Worm (Caenorhabditis elegans) whole organism, late embryonic: Measurements from ENCODE around the gene Y7A5A.8.

Source experiments
- C08G9.2 ChIP-seq: sonication (generic microtip); optimal IDR thresholded peaks from 2 replicates; lab custom pipeline; 2016; ENCODE audit warnings: mild to moderate bottlenecking, missing genetic modification characterization, moderate library complexity, missing compliant biosample characterization
- T23F11.4 ChIP-seq: fragments of 200-800 bp; sonication (Bioruptor generic); optimal IDR thresholded peaks from 2 replicates; lab custom pipeline; 2018; ENCODE audit warnings: mild to moderate bottlenecking, missing genetic modification characterization, missing compliant biosample characterization
- ahr-1 ChIP-seq: sonication (generic microtip); optimal IDR thresholded peaks from 2 replicates; lab custom pipeline; 2016; ENCODE audit warnings: missing genetic modification characterization, missing compliant biosample characterization
- ama-1 ChIP-seq: fragments of 150-350 bp; optimal IDR thresholded peaks from 2 replicates; lab custom pipeline; 2014
- ceh-14 ChIP-seq: sonication (generic microtip); optimal IDR thresholded peaks from 2 replicates; lab custom pipeline; 2016; ENCODE audit warnings: missing genotype, missing genetic modification characterization, missing compliant biosample characterization
- ceh-18 ChIP-seq: sonication (generic microtip); optimal IDR thresholded peaks from 2 replicates; lab custom pipeline; 2016; ENCODE audit warnings: missing genetic modification characterization, missing compliant biosample characterization
- ceh-22 ChIP-seq: sonication (generic microtip); optimal IDR thresholded peaks from 2 replicates; lab custom pipeline; 2017; ENCODE audit warnings: missing biosample characterization, missing genetic modification characterization
- ceh-24 ChIP-seq: sonication (generic microtip); optimal IDR thresholded peaks from 2 replicates; lab custom pipeline; 2016; ENCODE audit warnings: mild to moderate bottlenecking, missing genetic modification characterization, missing compliant biosample characterization
- ceh-30 ChIP-seq: fragments of 150-350 bp; optimal IDR thresholded peaks from 2 replicates; lab custom pipeline; 2014; ENCODE audit warnings: missing biosample characterization, missing genetic modification characterization
- ceh-31 ChIP-seq: sonication (generic microtip); optimal IDR thresholded peaks from 2 replicates; lab custom pipeline; 2016; ENCODE audit warnings: missing genetic modification characterization, missing compliant biosample characterization
- ceh-34 ChIP-seq: sonication (generic microtip); optimal IDR thresholded peaks from 2 replicates; lab custom pipeline; 2016; ENCODE audit warnings: mild to moderate bottlenecking, missing genetic modification characterization, missing compliant biosample characterization
- ceh-48 ChIP-seq: sonication (generic microtip); optimal IDR thresholded peaks from 2 replicates; lab custom pipeline; 2016; ENCODE audit warnings: missing genetic modification characterization, inconsistent platforms, missing compliant biosample characterization
- ceh-6 ChIP-seq: fragments of 200-800 bp; sonication (Bioruptor generic); optimal IDR thresholded peaks from 2 replicates; lab custom pipeline; 2018; ENCODE audit warnings: mild to moderate bottlenecking, missing genetic modification characterization, missing compliant biosample characterization
- ceh-9 ChIP-seq: sonication (generic microtip); optimal IDR thresholded peaks from 2 replicates; lab custom pipeline; 2016; ENCODE audit warnings: mild to moderate bottlenecking, missing genetic modification characterization, inconsistent platforms, missing compliant biosample characterization
- elt-4 ChIP-seq: sonication (generic microtip); optimal IDR thresholded peaks from 2 replicates; lab custom pipeline; 2016; ENCODE audit warnings: missing genetic modification characterization, missing compliant biosample characterization
- fax-1 ChIP-seq: sonication (generic microtip); optimal IDR thresholded peaks from 2 replicates; lab custom pipeline; 2016; ENCODE audit warnings: missing genotype, missing genetic modification characterization, missing compliant biosample characterization
- fkh-10 ChIP-seq: fragments of 150-350 bp; optimal IDR thresholded peaks from 2 replicates; lab custom pipeline; 2014; ENCODE audit warnings: missing biosample characterization, missing genetic modification reagents, missing genetic modification characterization
- fkh-6 ChIP-seq: sonication (generic microtip); optimal IDR thresholded peaks from 2 replicates; lab custom pipeline; 2016; ENCODE audit warnings: missing genetic modification characterization, missing compliant biosample characterization
- gmeb-2 ChIP-seq: sonication (generic microtip); optimal IDR thresholded peaks from 2 replicates; lab custom pipeline; 2016; ENCODE audit warnings: missing genetic modification characterization, inconsistent platforms, missing compliant biosample characterization
- hlh-30 ChIP-seq: sonication (generic microtip); optimal IDR thresholded peaks from 2 replicates; lab custom pipeline; 2017; ENCODE audit warnings: antibody characterized with exemption, missing genetic modification characterization, missing compliant biosample characterization; ENCODE audit not compliant: insufficient read depth
- hlh-6 ChIP-seq: sonication (generic microtip); optimal IDR thresholded peaks from 2 replicates; lab custom pipeline; 2016; ENCODE audit warnings: missing genotype, missing genetic modification characterization, missing compliant biosample characterization
- hlh-8 ChIP-seq: sonication (generic microtip); optimal IDR thresholded peaks from 2 replicates; lab custom pipeline; 2016; ENCODE audit warnings: missing genotype, missing genetic modification characterization, missing compliant biosample characterization
- lin-11 ChIP-seq: fragments of 200-800 bp; sonication (Bioruptor generic); optimal IDR thresholded peaks from 2 replicates; lab custom pipeline; 2018; ENCODE audit warnings: mild to moderate bottlenecking, missing genetic modification characterization, missing compliant biosample characterization
- nfya-1 ChIP-seq: sonication (generic microtip); optimal IDR thresholded peaks from 2 replicates; lab custom pipeline; 2017; ENCODE audit warnings: missing genetic modification characterization, mild to moderate bottlenecking, missing compliant biosample characterization, antibody characterized with exemption, moderate library complexity
- nhr-11 ChIP-seq: fragments of 150-350 bp; optimal IDR thresholded peaks from 2 replicates; lab custom pipeline; 2014; ENCODE audit warnings: missing biosample characterization, missing genetic modification characterization
- odd-2 ChIP-seq: sonication (generic microtip); optimal IDR thresholded peaks from 2 replicates; lab custom pipeline; 2017; ENCODE audit warnings: antibody characterized with exemption, mild to moderate bottlenecking, missing genetic modification characterization, missing compliant biosample characterization
- pag-3 ChIP-seq: sonication (generic microtip); optimal IDR thresholded peaks from 2 replicates; lab custom pipeline; 2016; ENCODE audit warnings: missing compliant biosample characterization, missing genetic modification characterization, borderline replicate concordance
- pha-4 ChIP-seq: fragments of 150-350 bp; optimal IDR thresholded peaks from 2 replicates; lab custom pipeline; 2018; ENCODE audit warnings: missing biosample characterization, missing genetic modification reagents, missing genetic modification characterization
- pqm-1 ChIP-seq: sonication (generic microtip); optimal IDR thresholded peaks from 2 replicates; lab custom pipeline; 2016; ENCODE audit warnings: missing genetic modification characterization, missing compliant biosample characterization
- pros-1 ChIP-seq: fragments of 150-350 bp; optimal IDR thresholded peaks from 2 replicates; lab custom pipeline; 2014; ENCODE audit warnings: missing biosample characterization, missing genetic modification reagents, missing genetic modification characterization
- ref-2 ChIP-seq: sonication (generic microtip); optimal IDR thresholded peaks from 2 replicates; lab custom pipeline; 2016; ENCODE audit warnings: missing genetic modification characterization, missing compliant biosample characterization
- sox-2 ChIP-seq: fragments of 200-800 bp; sonication (Bioruptor generic); IDR thresholded peaks from 2 replicates; pipeline ENCODE4 v1.3.6; 2022; ENCODE audit warnings: missing genetic modification reagents, missing genetic modification characterization, missing compliant biosample characterization
- syd-9 ChIP-seq: sonication (generic microtip); optimal IDR thresholded peaks from 2 replicates; lab custom pipeline; 2016; ENCODE audit warnings: mild to moderate bottlenecking, missing genetic modification characterization, moderate library complexity, missing compliant biosample characterization
- tbx-7 ChIP-seq: sonication (generic microtip); optimal IDR thresholded peaks from 2 replicates; lab custom pipeline; 2016; ENCODE audit warnings: missing genotype, missing genetic modification characterization, missing compliant biosample characterization
- ttx-3 ChIP-seq: sonication (generic microtip); optimal IDR thresholded peaks from 2 replicates; lab custom pipeline; 2016; ENCODE audit warnings: missing genetic modification reagents, missing genetic modification characterization, missing compliant biosample characterization
- unc-3 ChIP-seq, 2 experiments: fragments of 200-800 bp in 1 of 2; sonication (Bioruptor generic) in 1 of 2; sonication (generic microtip) in 1 of 2; conservative IDR thresholded peaks in 1 of 2; optimal IDR thresholded peaks in 1 of 2; 2 replicates each; pipeline versions ENCODE4 v1.3.6 to Lab custom; 2016 to 2022; ENCODE audit warnings: missing compliant biosample characterization in 2 of 2, missing genetic modification characterization in 2 of 2, missing genetic modification reagents in 1 of 2
- unc-42 ChIP-seq: sonication (generic microtip); optimal IDR thresholded peaks from 2 replicates; lab custom pipeline; 2016; ENCODE audit warnings: missing genotype, missing genetic modification characterization, missing compliant biosample characterization
- ztf-16 ChIP-seq: sonication (generic microtip); optimal IDR thresholded peaks from 2 replicates; lab custom pipeline; 2017; ENCODE audit warnings: missing genetic modification characterization, missing compliant biosample characterization

Y7A5A.8 gene

ce11 chrX:15786726-15787125 lies 35.6 kb upstream of the Y7A5A.8 start, which contains the start of gene Y7A5A.5:
Gene Y7A5A.5 (minus strand): TSS chrX:15786826.
- TF ChIP-seq pha-4 (no peak), elt-4 (tag; lab: Kevin White, UChicago) (no peak), hlh-6 (no peak), ceh-18 (no peak), hlh-8 (no peak), pag-3 (tag; lab: Kevin White, UChicago) (no peak), hlh-30 (tag; lab: Kevin White, UChicago) (no peak), ceh-30 (no peak), ceh-24 (tag; lab: Kevin White, UChicago) (no peak), T23F11.4 (GFP tag; lab: Kevin White, UChicago) (no peak), C08G9.2 (tag; lab: Kevin White, UChicago) (no peak), fkh-6 (no peak), syd-9 (tag; lab: Kevin White, UChicago) (no peak), ama-1 (no peak), odd-2 (tag; lab: Kevin White, UChicago) (no peak), lin-11 (tag; lab: Kevin White, UChicago) (no peak), pqm-1 (no peak)

- TF ChIP-seq ceh-48 (tag; lab: Kevin White, UChicago) (no peak), fkh-10 (GFP tag; lab: Kevin White, UChicago) (no peak), ceh-24 (tag; lab: Kevin White, UChicago) (no peak), ceh-14 (tag; lab: Kevin White, UChicago) (no peak), ceh-34 (tag; lab: Kevin White, UChicago) (no peak), pqm-1 (no peak), sox-2 (no peak), ama-1 (no peak), syd-9 (tag; lab: Kevin White, UChicago) (no peak), odd-2 (tag; lab: Kevin White, UChicago) (no peak), tbx-7 (no peak), unc-42 (tag; lab: Kevin White, UChicago) (no peak), ceh-22 (tag; lab: Kevin White, UChicago) (no peak), ttx-3 (tag; lab: Kevin White, UChicago) (no peak), nfya-1 (tag; lab: Kevin White, UChicago) (no peak), ceh-6 (GFP tag; lab: Kevin White, UChicago) (no peak), pros-1 (tag; lab: Kevin White, UChicago) (no peak), gmeb-2 (tag; lab: Kevin White, UChicago) (no peak), C08G9.2 (tag; lab: Kevin White, UChicago) (no peak)
These were observed 27.3 kb upstream of the Y7A5A.8 start, which contains the start of gene Y7A5A.10 for ce11 chrX:15794977-15795376. Gene Y7A5A.10 (minus strand): TSS chrX:15795077.

- TF ChIP-seq hlh-8: no peak
- no peak for TF ChIP-seq ahr-1 (tag; lab: Kevin White, UChicago)
- no peak for TF ChIP-seq ref-2 (tag; lab: Kevin White, UChicago)
- no peak for TF ChIP-seq syd-9 (tag; lab: Kevin White, UChicago)
- no peak for TF ChIP-seq tbx-7
- TF ChIP-seq ama-1: no peak
- TF ChIP-seq fax-1 (tag; lab: Kevin White, UChicago): no peak
- TF ChIP-seq ceh-30: no peak
- no peak for TF ChIP-seq ceh-9 (tag; lab: Kevin White, UChicago)
These were observed 25.7 kb upstream of the Y7A5A.8 start for ce11 chrX:15796633-15797032.

- no peak for TF ChIP-seq unc-3 (GFP tag; conservative IDR thresholded peaks at IDR 0.05; lab: Robert Waterston, UW)
- no peak for TF ChIP-seq unc-3 (tag; optimal IDR thresholded peaks at IDR 0.05; lab: Kevin White, UChicago)
- no peak for TF ChIP-seq C08G9.2 (tag; lab: Kevin White, UChicago)
- no peak for TF ChIP-seq ztf-16
- no peak for TF ChIP-seq ceh-31 (tag; lab: Kevin White, UChicago)
- no peak for TF ChIP-seq nhr-11
- TF ChIP-seq ama-1: no peak
- TF ChIP-seq ceh-30: no peak
These were observed 22.7 kb upstream of the Y7A5A.8 start, which contains the start of gene Y7A5A.6 for ce11 chrX:15799595-15799994. Gene Y7A5A.6 (minus strand): TSS chrX:15799695.
